Worm (Caenorhabditis elegans): ENCODE measurements around the gene ztf-13.

Gene ztf-13

ce11 chrX:3089894-3090414 lies 12.0 kb downstream of the ztf-13 start (continued):
- TF ChIP-seq ceh-62 (tag; optimal IDR thresholded peaks at IDR 0.05): no peak
- TF ChIP-seq unc-62 (GFP tag; optimal IDR thresholded peaks at IDR 0.05 in 1 of 2): peak in 1 of 2 experiments; percentile 91
- no peak for TF ChIP-seq unc-62 (tag; optimal IDR thresholded peaks at IDR 0.05)
- TF ChIP-seq nhr-77 (tag; optimal IDR thresholded peaks at IDR 0.05): peak; percentile 73
- no peak for TF ChIP-seq madf-9 (GFP tag; conservative IDR thresholded peaks at IDR 0.05)
- no peak for TF ChIP-seq gei-8 (GFP tag; optimal IDR thresholded peaks at IDR 0.05)
- no peak for TF ChIP-seq ceh-82 (tag; optimal IDR thresholded peaks at IDR 0.05)
- TF ChIP-seq T20F7.1 (GFP tag; optimal IDR thresholded peaks at IDR 0.05): no peak
- TF ChIP-seq hlh-11 (tag; optimal IDR thresholded peaks at IDR 0.05): peak; percentile 78

ce11 chrX:3089423-3089822 lies 12.6 kb downstream of the ztf-13 start, which contains the start of gene pccb-1:
Gene pccb-1 (plus strand): TSS chrX:3089549.
- no peak for TF ChIP-seq egl-27 (tag; optimal IDR thresholded peaks at IDR 0.05)
- no peak for TF ChIP-seq cey-2 (tag; optimal IDR thresholded peaks at IDR 0.05; ENCODE audit: borderline replicate concordance, insufficient read depth)
- no peak for TF ChIP-seq attf-4 (tag; optimal IDR thresholded peaks at IDR 0.05)
- TF ChIP-seq arid-1 (GFP tag; conservative IDR thresholded peaks at IDR 0.05): no peak
- TF ChIP-seq lin-1 (GFP tag; IDR thresholded peaks at IDR 0.05): no peak
- TF ChIP-seq spr-1 (tag; optimal IDR thresholded peaks at IDR 0.05): no peak
- no peak for TF ChIP-seq F44E2.7 (GFP tag; IDR thresholded peaks at IDR 0.05)
- TF ChIP-seq ZK546.5 (tag; optimal IDR thresholded peaks at IDR 0.05): no peak
- TF ChIP-seq zfp-2 (tag; optimal IDR thresholded peaks at IDR 0.05): no peak
- TF ChIP-seq nhr-6 (tag; optimal IDR thresholded peaks at IDR 0.05): no peak
- TF ChIP-seq ceh-28 (tag; optimal IDR thresholded peaks at IDR 0.05): no peak
- no peak for TF ChIP-seq dmd-9 (GFP tag; IDR thresholded peaks at IDR 0.05)
- no peak for TF ChIP-seq lin-38 (GFP tag; IDR thresholded peaks at IDR 0.05)
- TF ChIP-seq mxl-3 (GFP tag; optimal IDR thresholded peaks at IDR 0.05): no peak
- no peak for TF ChIP-seq ztf-11 (tag; optimal IDR thresholded peaks at IDR 0.05)
- no peak for TF ChIP-seq php-3 (GFP tag; IDR thresholded peaks at IDR 0.05)

- no peak for TF ChIP-seq daf-19 (GFP tag; conservative IDR thresholded peaks at IDR 0.05)
- TF ChIP-seq dmd-6 (GFP tag; IDR thresholded peaks at IDR 0.05): no peak
- TF ChIP-seq nhr-25 (tag; optimal IDR thresholded peaks at IDR 0.05; ENCODE audit: borderline replicate concordance, insufficient read depth): no peak
- no peak for TF ChIP-seq lim-7 (GFP tag; IDR thresholded peaks at IDR 0.05)
- no peak for TF ChIP-seq zfp-2 (tag; optimal IDR thresholded peaks at IDR 0.05)
- no peak for TF ChIP-seq vab-7 (GFP tag; IDR thresholded peaks at IDR 0.05)
- TF ChIP-seq madf-5 (GFP tag; IDR thresholded peaks at IDR 0.05): no peak
- TF ChIP-seq tag-97 (GFP tag; IDR thresholded peaks at IDR 0.05): no peak
- TF ChIP-seq nhr-111 (GFP tag; optimal IDR thresholded peaks at IDR 0.05): no peak
- TF ChIP-seq hlh-11 (tag; optimal IDR thresholded peaks at IDR 0.05): no peak
- TF ChIP-seq mdl-1 (tag; optimal IDR thresholded peaks at IDR 0.05): no peak
- TF ChIP-seq F44E2.7 (GFP tag; IDR thresholded peaks at IDR 0.05): no peak
- no peak for TF ChIP-seq ZK337.2 (GFP tag; IDR thresholded peaks at IDR 0.05)
- no peak for TF ChIP-seq saeg-2 (GFP tag; IDR thresholded peaks at IDR 0.05)
Measured at ce11 chrX:3087647-3088046, 14.3 kb downstream of the ztf-13 start.

ce11 chrX:3087245-3087644 lies 14.7 kb downstream of the ztf-13 start, which contains the start of gene F52E4.5:
Gene F52E4.5 (minus strand): TSS chrX:3087345.
- TF ChIP-seq mep-1 (tag; optimal IDR thresholded peaks at IDR 0.05) (no peak), unc-130 (GFP tag; optimal IDR thresholded peaks at IDR 0.05) (no peak), lin-29 (GFP tag; IDR thresholded peaks at IDR 0.05) (no peak), pha-4 (GFP tag; IDR thresholded peaks at IDR 0.05) (no peak), pha-4 (tag; optimal IDR thresholded peaks at IDR 0.05) (no peak), arid-1 (GFP tag; conservative IDR thresholded peaks at IDR 0.05) (no peak), gei-8 (GFP tag; optimal IDR thresholded peaks at IDR 0.05) (no peak), sdz-12 (GFP tag; optimal IDR thresholded peaks at IDR 0.05) (no peak), nhr-41 (GFP tag; IDR thresholded peaks at IDR 0.05) (no peak), spr-3 (GFP tag; optimal IDR thresholded peaks at IDR 0.05) (no peak), dve-1 (tag; optimal IDR thresholded peaks at IDR 0.05; ENCODE audit: insufficient read depth) (no peak), nhr-10 (tag; optimal IDR thresholded peaks at IDR 0.05) (no peak)
